Worm (Caenorhabditis elegans) whole organism, L2 larva: ENCODE results near the gene clec-132.

Experiments used
- ZK546.5 ChIP-seq: sonication (generic microtip); optimal IDR thresholded peaks from 2 replicates; lab custom pipeline; 2017; ENCODE audit warnings: missing biosample characterization, missing genetic modification characterization
- ceh-82 ChIP-seq: fragments of 150-350 bp; optimal IDR thresholded peaks from 2 replicates; lab custom pipeline; 2014; ENCODE audit warnings: missing biosample characterization, missing genetic modification characterization
- dmd-4 ChIP-seq: sonication (generic microtip); optimal IDR thresholded peaks from 2 replicates; lab custom pipeline; 2017; ENCODE audit warnings: missing biosample characterization, missing genetic modification characterization
- elt-1 ChIP-seq: fragments of 150-350 bp; optimal IDR thresholded peaks from 2 replicates; lab custom pipeline; 2014; ENCODE audit warnings: missing biosample characterization, missing genetic modification characterization
- elt-3 ChIP-seq: sonication (generic microtip); optimal IDR thresholded peaks from 2 replicates; lab custom pipeline; 2017; ENCODE audit warnings: missing biosample characterization, missing genetic modification characterization
- fos-1 ChIP-seq: fragments of 150-350 bp; optimal IDR thresholded peaks from 2 replicates; lab custom pipeline; 2014; ENCODE audit warnings: missing biosample characterization, missing genetic modification characterization
- lin-13 ChIP-seq: fragments of 150-350 bp; optimal IDR thresholded peaks from 2 replicates; lab custom pipeline; 2014; ENCODE audit warnings: missing biosample characterization, missing genetic modification reagents, missing genetic modification characterization
- mbf-1 ChIP-seq: sonication (generic microtip); optimal IDR thresholded peaks from 2 replicates; lab custom pipeline; 2017; ENCODE audit warnings: missing biosample characterization, missing genetic modification characterization
- nhr-11 ChIP-seq: fragments of 150-350 bp; optimal IDR thresholded peaks from 2 replicates; lab custom pipeline; 2014; ENCODE audit warnings: missing biosample characterization, missing genetic modification characterization
- nhr-12 ChIP-seq: fragments of 150-350 bp; optimal IDR thresholded peaks from 2 replicates; lab custom pipeline; 2014; ENCODE audit warnings: missing biosample characterization, missing genetic modification characterization
- nhr-23 ChIP-seq: fragments of 150-350 bp; optimal IDR thresholded peaks from 2 replicates; lab custom pipeline; 2014; ENCODE audit warnings: missing biosample characterization, missing genetic modification reagents, missing genetic modification characterization
- zag-1 ChIP-seq: fragments of 150-350 bp; optimal IDR thresholded peaks from 2 replicates; lab custom pipeline; 2014; ENCODE audit warnings: missing biosample characterization, missing genetic modification characterization

- TF ChIP-seq fos-1 (peak; percentile 10), elt-3 (tag; lab: Kevin White, UChicago) (no peak), lin-13 (peak; percentile 71), nhr-23 (tag; lab: Kevin White, UChicago) (no peak), zag-1 (tag; lab: Kevin White, UChicago) (no peak), nhr-11 (tag; lab: Kevin White, UChicago) (no peak), ZK546.5 (tag; lab: Kevin White, UChicago) (no peak), dmd-4 (tag; lab: Kevin White, UChicago) (no peak), elt-1 (tag; lab: Kevin White, UChicago) (no peak), nhr-12 (tag; lab: Kevin White, UChicago) (no peak), mbf-1 (tag; lab: Kevin White, UChicago) (no peak), ceh-82 (tag; lab: Kevin White, UChicago) (no peak)
Measured at ce11 chrII:3553453-3553852, 23.4 kb upstream of the clec-132 start, which contains the start of gene dnc-3.
